Worm (Caenorhabditis elegans): Measurements from ENCODE around the gene glb-31.

- no peak for TF ChIP-seq klf-2 (GFP tag; conservative IDR thresholded peaks at IDR 0.05)
- no peak for TF ChIP-seq tab-1 (GFP tag; IDR thresholded peaks at IDR 0.05)
- no peak for TF ChIP-seq ref-1 (GFP tag; conservative IDR thresholded peaks at IDR 0.05)
- TF ChIP-seq med-1 (GFP tag; optimal IDR thresholded peaks at IDR 0.05; ENCODE audit: insufficient read depth): no peak
- no peak for TF ChIP-seq T22C8.4 (GFP tag; IDR thresholded peaks at IDR 0.05)
- TF ChIP-seq flt-1 (GFP tag; IDR thresholded peaks at IDR 0.05): no peak
- TF ChIP-seq ztf-23 (GFP tag; IDR thresholded peaks at IDR 0.05): no peak
- TF ChIP-seq cog-1 (tag; optimal IDR thresholded peaks at IDR 0.05): no peak
- TF ChIP-seq ztf-29 (GFP tag; IDR thresholded peaks at IDR 0.05): no peak
These were observed 42.8 kb downstream of the glb-31 start, which contains the start of gene clpr-2 for ce11 chrII:1258634-1259033.
